Worm (Caenorhabditis elegans): ENCODE measurements around the gene C32D5.4.

DNA sequence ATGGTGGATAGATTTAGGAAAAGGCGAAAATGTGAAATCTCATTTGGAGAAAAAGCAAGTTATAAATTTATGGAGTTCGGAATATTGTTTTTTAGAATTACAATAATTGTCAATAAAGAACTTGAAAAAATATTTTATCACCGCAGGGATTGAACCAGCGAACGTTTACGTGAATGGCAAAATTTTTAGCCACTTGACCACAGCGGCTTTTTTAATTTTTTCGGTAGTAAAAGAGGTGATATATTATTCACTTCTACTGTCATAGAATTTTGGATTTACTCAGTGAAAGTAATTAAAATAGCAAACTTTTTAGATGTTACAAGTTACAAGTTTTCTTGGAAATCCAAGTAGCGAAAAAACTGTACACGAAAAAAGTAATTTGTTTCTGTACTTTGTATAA lies 35.4 kb upstream of the C32D5.4 start:
- TF ChIP-seq hlh-8 (tag; optimal IDR thresholded peaks at IDR 0.05): no peak
- no peak for TF ChIP-seq syd-9 (tag; optimal IDR thresholded peaks at IDR 0.05)
- no peak for TF ChIP-seq ets-4 (tag; optimal IDR thresholded peaks at IDR 0.05)
- no peak for TF ChIP-seq nhr-232 (tag; optimal IDR thresholded peaks at IDR 0.05)
- no peak for TF ChIP-seq gmeb-2 (tag; optimal IDR thresholded peaks at IDR 0.05)
